Fruit fly (Drosophila melanogaster) whole organism, wandering third instar larva: ENCODE measurements around the gene Or65c.

Experiments used
- Abd-B ChIP-seq: fragments of >200 bp; optimal IDR thresholded peaks from 2 replicates; lab custom pipeline; 2017; ENCODE audit warnings: missing biosample characterization, missing genetic modification characterization
- CG32264 ChIP-seq: fragments of 200-800 bp; sonication (Bioruptor generic); optimal IDR thresholded peaks from 2 replicates; lab custom pipeline; 2016; ENCODE audit warnings: missing biosample characterization, missing genetic modification characterization
- CG9705 ChIP-seq: fragments of 200-800 bp; sonication (Bioruptor generic); optimal IDR thresholded peaks from 2 replicates; lab custom pipeline; 2018; ENCODE audit warnings: missing biosample characterization, mild to moderate bottlenecking, missing genetic modification characterization
- CrebA ChIP-seq: fragments of 200-800 bp; sonication (Bioruptor generic); optimal IDR thresholded peaks from 2 replicates; lab custom pipeline; 2016; ENCODE audit warnings: missing biosample characterization, mild to moderate bottlenecking, missing genetic modification characterization, borderline replicate concordance
- Dfd ChIP-seq: fragments of >200 bp; optimal IDR thresholded peaks from 2 replicates; lab custom pipeline; 2017; ENCODE audit warnings: missing biosample characterization, missing genetic modification characterization
- Dif ChIP-seq: fragments of 200-275, 200-300 bp; sonication (Bioruptor generic); optimal IDR thresholded peaks from 2 replicates; lab custom pipeline; 2018; ENCODE audit warnings: missing biosample characterization, missing genetic modification characterization; ENCODE audit not compliant: partially characterized antibody
- GATAd ChIP-seq: sonication (Bioruptor generic); optimal IDR thresholded peaks from 2 replicates; lab custom pipeline; 2016; ENCODE audit warnings: missing biosample characterization, missing genetic modification characterization
- HLH106 ChIP-seq: fragments of 200-800 bp; optimal IDR thresholded peaks from 3 replicates; lab custom pipeline; 2019; ENCODE audit warnings: missing biosample characterization, mild to moderate bottlenecking, missing genetic modification characterization, moderate library complexity
- Hnf4 ChIP-seq: fragments of 200-800 bp; sonication (Bioruptor generic); optimal IDR thresholded peaks from 2 replicates; lab custom pipeline; 2016; ENCODE audit warnings: missing biosample characterization, mild to moderate bottlenecking, missing genetic modification characterization
- Hr78 ChIP-seq: fragments of >200 bp; optimal IDR thresholded peaks from 2 replicates; lab custom pipeline; 2017; ENCODE audit warnings: missing biosample characterization, missing genetic modification characterization
- Hr83 ChIP-seq: fragments of 200-300 bp; sonication (Bioruptor generic); optimal IDR thresholded peaks from 2 replicates; lab custom pipeline; 2016; ENCODE audit warnings: missing biosample characterization, mild to moderate bottlenecking, missing genetic modification characterization, moderate library complexity; ENCODE audit not compliant: poor library complexity, severe bottlenecking
- Jra ChIP-seq: sonication (Bioruptor generic); optimal IDR thresholded peaks from 2 replicates; lab custom pipeline; 2016; ENCODE audit warnings: missing biosample characterization, missing genetic modification characterization
- Mio ChIP-seq: sonication (Bioruptor generic); optimal IDR thresholded peaks from 2 replicates; lab custom pipeline; 2016; ENCODE audit warnings: missing biosample characterization, missing genetic modification characterization
- Myc ChIP-seq: fragments of >200 bp; optimal IDR thresholded peaks from 2 replicates; lab custom pipeline; 2017
- N ChIP-seq: fragments of >200 bp; optimal IDR thresholded peaks from 2 replicates; lab custom pipeline; 2018; ENCODE audit warnings: missing biosample characterization, missing external identifiers, missing genetic modification characterization
- OdsH ChIP-seq: fragments of 200-800 bp; sonication (Bioruptor generic); optimal IDR thresholded peaks from 2 replicates; lab custom pipeline; 2016; ENCODE audit warnings: missing biosample characterization, mild to moderate bottlenecking, missing genetic modification characterization
- Rel ChIP-seq, 2 experiments: fragments of 200-800 bp; sonication (Bioruptor generic) in 1 of 2; optimal IDR thresholded peaks; 2 replicates in 1 of 2; 3 replicates in 1 of 2; lab custom pipeline; 2016 to 2019; ENCODE audit warnings: mild to moderate bottlenecking in 2 of 2, missing biosample characterization in 2 of 2, missing genetic modification characterization in 2 of 2, moderate library complexity in 1 of 2
- Sp1 ChIP-seq: fragments of 200-800 bp; sonication (Bioruptor generic); optimal IDR thresholded peaks from 3 replicates; lab custom pipeline; 2019; ENCODE audit warnings: missing biosample characterization, mild to moderate bottlenecking, missing genetic modification characterization, moderate library complexity
- Vsx2 ChIP-seq: fragments of 200-300, 225-300 bp; sonication (Bioruptor generic); optimal IDR thresholded peaks from 2 replicates; lab custom pipeline; 2018; ENCODE audit warnings: missing biosample characterization, missing genetic modification characterization; ENCODE audit not compliant: partially characterized antibody
- br ChIP-seq: fragments of 200-800 bp; sonication (Bioruptor generic); optimal IDR thresholded peaks from 2 replicates; lab custom pipeline; 2016; ENCODE audit warnings: missing biosample characterization, missing genetic modification characterization
- brk ChIP-seq: fragments of 200-800 bp; sonication (Bioruptor generic); optimal IDR thresholded peaks from 2 replicates; lab custom pipeline; 2016; ENCODE audit warnings: missing biosample characterization, mild to moderate bottlenecking, missing genetic modification characterization
- dl ChIP-seq, 2 experiments: fragments of 175-275, 200-275 bp in 1 of 2; fragments of 200-275 bp in 1 of 2; sonication (Bioruptor generic); optimal IDR thresholded peaks; lab custom pipeline; 2018; ENCODE audit warnings: mild to moderate bottlenecking in 2 of 2, missing biosample characterization in 2 of 2, missing genetic modification characterization in 2 of 2, moderate library complexity in 2 of 2; ENCODE audit not compliant: partially characterized antibody in 2 of 2, insufficient read depth in 1 of 2
- dmrt93B ChIP-seq: fragments of 200-800 bp; sonication (Bioruptor generic); optimal IDR thresholded peaks from 2 replicates; lab custom pipeline; 2018; ENCODE audit warnings: missing biosample characterization, mild to moderate bottlenecking, missing genetic modification characterization
- dsf ChIP-seq: sonication (Bioruptor generic); optimal IDR thresholded peaks from 2 replicates; lab custom pipeline; 2016; ENCODE audit warnings: missing biosample characterization, missing genetic modification characterization, borderline replicate concordance
- ey ChIP-seq: fragments of 200-800 bp; sonication (Bioruptor generic); optimal IDR thresholded peaks from 2 replicates; lab custom pipeline; 2016; ENCODE audit warnings: missing biosample characterization, missing genetic modification characterization
- foxo ChIP-seq, 2 experiments: fragments of 200-800 bp; sonication (Bioruptor generic); optimal IDR thresholded peaks; 2 replicates in 1 of 2; 3 replicates in 1 of 2; lab custom pipeline; 2016 to 2017; ENCODE audit warnings: missing biosample characterization in 2 of 2, missing genetic modification characterization in 2 of 2
- fru ChIP-seq: fragments of 200-800 bp; sonication (Bioruptor generic); optimal IDR thresholded peaks from 3 replicates; lab custom pipeline; 2016; ENCODE audit warnings: missing biosample characterization, mild to moderate bottlenecking, missing genetic modification characterization
- h ChIP-seq: fragments of 200-800 bp; sonication (Bioruptor generic); optimal IDR thresholded peaks from 3 replicates; lab custom pipeline; 2016; ENCODE audit warnings: missing biosample characterization, mild to moderate bottlenecking, missing genetic modification characterization
- jim ChIP-seq: fragments of 175-275, 200-325 bp; sonication (Bioruptor generic); optimal IDR thresholded peaks from 2 replicates; lab custom pipeline; 2016; ENCODE audit warnings: missing biosample characterization, mild to moderate bottlenecking, missing genetic modification characterization
- lola ChIP-seq: fragments of >200 bp; optimal IDR thresholded peaks from 2 replicates; lab custom pipeline; 2017; ENCODE audit warnings: missing biosample characterization, missing genetic modification characterization
- pan ChIP-seq: fragments of >200 bp; optimal IDR thresholded peaks from 2 replicates; lab custom pipeline; 2017
- psq ChIP-seq: fragments of 200-800 bp; sonication (Bioruptor generic); optimal IDR thresholded peaks from 3 replicates; lab custom pipeline; 2017; ENCODE audit warnings: missing biosample characterization, mild to moderate bottlenecking, missing genetic modification characterization, moderate library complexity
- rgr ChIP-seq: fragments of 200-800 bp; sonication (Bioruptor generic); optimal IDR thresholded peaks from 3 replicates; lab custom pipeline; 2016; ENCODE audit warnings: missing biosample characterization, mild to moderate bottlenecking, missing genetic modification characterization
- sage ChIP-seq: fragments of 200-800 bp; sonication (Bioruptor generic); optimal IDR thresholded peaks from 2 replicates; lab custom pipeline; 2016; ENCODE audit warnings: missing biosample characterization, mild to moderate bottlenecking, missing genetic modification characterization
- sv ChIP-seq: fragments of 200-800 bp; sonication (Bioruptor generic); optimal IDR thresholded peaks from 3 replicates; lab custom pipeline; 2016; ENCODE audit warnings: missing biosample characterization, missing genetic modification characterization
- tai ChIP-seq: sonication (Bioruptor generic); optimal IDR thresholded peaks from 2 replicates; lab custom pipeline; 2016; ENCODE audit warnings: missing biosample characterization, missing genetic modification characterization
- usp ChIP-seq: fragments of >200 bp; optimal IDR thresholded peaks from 2 replicates; lab custom pipeline; 2017; ENCODE audit warnings: missing biosample characterization, missing genetic modification characterization
- woc ChIP-seq: sonication (Bioruptor generic); optimal IDR thresholded peaks from 2 replicates; lab custom pipeline; 2016; ENCODE audit warnings: missing biosample characterization, mild to moderate bottlenecking, missing genetic modification characterization

Gene Or65c

dm6 chr3L:6363626-6364025 is 36.2 kb downstream of the Or65c start (continued):
- TF ChIP-seq dsf = peak; percentile 10

- TF ChIP-seq foxo (GFP tag; optimal IDR thresholded peaks at IDR 0.05; lab: Kevin White, UChicago) = peak in 1 of 2 experiments; percentile 58
- TF ChIP-seq pan = no peak
- TF ChIP-seq Dif (GFP tag; lab: Kevin White, UChicago) = no peak
- TF ChIP-seq N (GFP tag; lab: Kevin White, UChicago) = no peak
- no peak for TF ChIP-seq CG32264 (GFP tag; lab: Kevin White, UChicago)
- no peak for TF ChIP-seq usp (GFP tag; lab: Kevin White, UChicago)
- no peak for TF ChIP-seq dl (GFP tag; optimal IDR thresholded peaks at IDR 0.05; lab: Kevin White, UChicago; ENCODE audit: insufficient read depth in 1 of 2, partially characterized antibody in 2 of 2)
- TF ChIP-seq ey (GFP tag; lab: Kevin White, UChicago) = peak; percentile 36
- no peak for TF ChIP-seq Hr83
- peak; percentile 32 for TF ChIP-seq dmrt93B (GFP tag; lab: Kevin White, UChicago)
- TF ChIP-seq Myc = no peak
- TF ChIP-seq sv (GFP tag; lab: Kevin White, UChicago) = no peak
- no peak for TF ChIP-seq dsf
- TF ChIP-seq GATAd (GFP tag; lab: Kevin White, UChicago) = no peak
- TF ChIP-seq h (GFP tag; lab: Kevin White, UChicago) = peak; percentile 56
- TF ChIP-seq fru (GFP tag; lab: Kevin White, UChicago) = peak; percentile 53
- no peak for TF ChIP-seq tai (GFP tag; lab: Kevin White, UChicago)
- TF ChIP-seq sage (GFP tag; lab: Kevin White, UChicago) = peak; percentile 9
- no peak for TF ChIP-seq Jra
- no peak for TF ChIP-seq Mio (GFP tag; lab: Kevin White, UChicago)
- no peak for TF ChIP-seq CG9705 (GFP tag; lab: Kevin White, UChicago)
- no peak for TF ChIP-seq lola (GFP tag; lab: Kevin White, UChicago)
- no peak for TF ChIP-seq Hr78 (GFP tag; lab: Kevin White, UChicago)
- TF ChIP-seq Sp1 (GFP tag; lab: Kevin White, UChicago) = peak; percentile 59
- TF ChIP-seq brk (GFP tag; lab: Kevin White, UChicago) = peak; percentile 50
- TF ChIP-seq woc (GFP tag; lab: Kevin White, UChicago) = no peak
- no peak for TF ChIP-seq jim (GFP tag; lab: Kevin White, UChicago)
- TF ChIP-seq rgr (GFP tag; lab: Kevin White, UChicago) = peak; percentile 50
- TF ChIP-seq Abd-B = no peak
- peak; percentile 14 for TF ChIP-seq br (GFP tag; lab: Kevin White, UChicago)
- TF ChIP-seq Rel (GFP tag; optimal IDR thresholded peaks at IDR 0.05; lab: Kevin White, UChicago) = no peak
- TF ChIP-seq Rel (tag; optimal IDR thresholded peaks at IDR 0.05; lab: Kevin White, UChicago) = no peak
- peak; percentile 4 for TF ChIP-seq Hnf4 (GFP tag; lab: Kevin White, UChicago)
- peak; percentile 65 for TF ChIP-seq HLH106
- TF ChIP-seq OdsH (GFP tag; lab: Kevin White, UChicago) = peak; percentile 62
- no peak for TF ChIP-seq Dfd
- peak; percentile 15 for TF ChIP-seq psq
- no peak for TF ChIP-seq Vsx2 (GFP tag; lab: Kevin White, UChicago)
- TF ChIP-seq CrebA (GFP tag; lab: Kevin White, UChicago) = no peak
Measured at dm6 chr3L:6364217-6364616, 36.8 kb downstream of the Or65c start.

- TF ChIP-seq Hr78 (GFP tag; lab: Kevin White, UChicago) (no peak), Jra (no peak), Rel (GFP tag; optimal IDR thresholded peaks at IDR 0.05; lab: Kevin White, UChicago) (no peak), Rel (tag; optimal IDR thresholded peaks at IDR 0.05; lab: Kevin White, UChicago) (no peak), woc (GFP tag; lab: Kevin White, UChicago) (no peak), Myc (no peak), dmrt93B (GFP tag; lab: Kevin White, UChicago) (no peak), HLH106 (no peak), sv (GFP tag; lab: Kevin White, UChicago) (no peak), h (GFP tag; lab: Kevin White, UChicago) (no peak), Hnf4 (GFP tag; lab: Kevin White, UChicago) (no peak), CrebA (GFP tag; lab: Kevin White, UChicago) (no peak), Dif (GFP tag; lab: Kevin White, UChicago) (no peak), N (GFP tag; lab: Kevin White, UChicago) (no peak), Dfd (no peak), rgr (GFP tag; lab: Kevin White, UChicago) (no peak), OdsH (GFP tag; lab: Kevin White, UChicago) (no peak), jim (GFP tag; lab: Kevin White, UChicago) (no peak), Hr83 (no peak)
- TF ChIP-seq, all 38 proteins: peak for 0
Measured at dm6 chr3L:6366629-6367028, 39.2 kb downstream of the Or65c start.
